Worm (Caenorhabditis elegans) whole organism, midembryonic: ENCODE data around the gene D1054.9.

ENCODE experiments used
- flt-1 ChIP-seq: fragments of 200-800 bp; sonication (Bioruptor generic); IDR thresholded peaks from 2 replicates; pipeline ENCODE4 v1.3.6; 2022; ENCODE audit warnings: missing genetic modification characterization, missing compliant biosample characterization
- ztf-23 ChIP-seq: fragments of 200-800 bp; sonication (Bioruptor generic); IDR thresholded peaks from 2 replicates; pipeline ENCODE4 v1.3.6; 2022; ENCODE audit warnings: missing genetic modification reagents, missing genetic modification characterization, missing compliant biosample characterization
- ztf-29 ChIP-seq: fragments of 200-800 bp; sonication (Bioruptor generic); IDR thresholded peaks from 2 replicates; pipeline ENCODE4 v1.3.6; 2022; ENCODE audit warnings: missing genetic modification reagents, missing genetic modification characterization, missing compliant biosample characterization

- no peak for TF ChIP-seq flt-1 (GFP tag; lab: Robert Waterston, UW)
- no peak for TF ChIP-seq ztf-29
- TF ChIP-seq ztf-23, result no peak
Measured at ce11 chrV:10750630-10751029, 40.2 kb downstream of the D1054.9 start, which contains the start of gene F28H7.3.
